Fruit fly (Drosophila melanogaster) whole organism, adult: Measurements from ENCODE around the gene CG2145.
"Not testable (repeated sequence)": the region's sequence is repeated elsewhere in the genome, so short reads cannot be mapped to it uniquely, and the experiment has no call there.

Experiments used
- CG11617 ChIP-seq: fragments of 200-800 bp; sonication (Bioruptor generic); optimal IDR thresholded peaks from 2 replicates; lab custom pipeline; 2017; ENCODE audit warnings: mild to moderate bottlenecking, missing biosample characterization, missing genetic modification reagents, missing genetic modification characterization
- CG12768 ChIP-seq: fragments of 200-800 bp; sonication (Bioruptor generic); optimal IDR thresholded peaks from 2 replicates; lab custom pipeline; 2017; ENCODE audit warnings: missing biosample characterization, missing genetic modification characterization, mild to moderate bottlenecking, moderate library complexity, missing genetic modification reagents
- CG14711 ChIP-seq: fragments of 200-800 bp; sonication (Bioruptor generic); optimal IDR thresholded peaks from 2 replicates; lab custom pipeline; 2018; ENCODE audit warnings: missing biosample characterization, mild to moderate bottlenecking, missing genetic modification characterization, moderate library complexity
- CG1620 ChIP-seq: fragments of 200-800 bp; sonication (Bioruptor generic); optimal IDR thresholded peaks from 2 replicates; lab custom pipeline; 2016; ENCODE audit warnings: missing biosample characterization, missing genetic modification characterization
- CG33017 ChIP-seq: fragments of 200-800 bp; sonication (Bioruptor generic); optimal IDR thresholded peaks from 2 replicates; lab custom pipeline; 2018; ENCODE audit warnings: missing biosample characterization, mild to moderate bottlenecking, missing genetic modification characterization, moderate library complexity
- CG5204 ChIP-seq: fragments of 200-800 bp; sonication (Bioruptor generic); optimal IDR thresholded peaks from 2 replicates; lab custom pipeline; 2016; ENCODE audit warnings: missing biosample characterization, missing genetic modification characterization
- CG7045 ChIP-seq: fragments of 200-800 bp; sonication (Bioruptor generic); optimal IDR thresholded peaks from 2 replicates; lab custom pipeline; 2017; ENCODE audit warnings: missing biosample characterization, mild to moderate bottlenecking, missing genetic modification characterization
- CG7101 ChIP-seq: fragments of 200-800 bp; sonication (Bioruptor generic); optimal IDR thresholded peaks from 2 replicates; lab custom pipeline; 2018; ENCODE audit warnings: missing biosample characterization, mild to moderate bottlenecking, missing genetic modification characterization, moderate library complexity
- Clk ChIP-seq: fragments of 200-800 bp; sonication (Bioruptor generic); optimal IDR thresholded peaks from 2 replicates; lab custom pipeline; 2017; ENCODE audit warnings: missing biosample characterization, missing genetic modification characterization
- Crg-1 ChIP-seq: fragments of 200-800 bp; sonication (Bioruptor generic); optimal IDR thresholded peaks from 2 replicates; lab custom pipeline; 2016; ENCODE audit warnings: missing biosample characterization, missing genetic modification characterization
- Hr96 ChIP-seq: fragments of 200-800 bp; sonication (Bioruptor generic); optimal IDR thresholded peaks from 2 replicates; lab custom pipeline; 2016; ENCODE audit warnings: missing biosample characterization, missing genetic modification characterization
- Mnt ChIP-seq: fragments of 200-800 bp; sonication (Bioruptor generic); optimal IDR thresholded peaks from 2 replicates; lab custom pipeline; 2016; ENCODE audit warnings: missing biosample characterization, mild to moderate bottlenecking, missing genetic modification characterization
- bab1 ChIP-seq: fragments of 200-800 bp; sonication (Bioruptor generic); optimal IDR thresholded peaks from 3 replicates; lab custom pipeline; 2019; ENCODE audit warnings: missing biosample characterization, mild to moderate bottlenecking, missing genetic modification characterization, moderate library complexity
- cic ChIP-seq: fragments of 200-800 bp; sonication (Bioruptor generic); optimal IDR thresholded peaks from 2 replicates; lab custom pipeline; 2017; ENCODE audit warnings: missing biosample characterization, mild to moderate bottlenecking, missing genetic modification characterization, moderate library complexity
- cnc ChIP-seq, 2 experiments: fragments of >200 bp; optimal IDR thresholded peaks; 2 replicates each; lab custom pipeline; 2017
- kay ChIP-seq: fragments of 200-800 bp; sonication (Bioruptor generic); peaks from one replicate; lab custom pipeline; 2016; ENCODE audit warnings: missing biosample characterization, missing genetic modification characterization, borderline replicate concordance
- ovo ChIP-seq: fragments of 200-800 bp; sonication (Bioruptor generic); optimal IDR thresholded peaks from 2 replicates; lab custom pipeline; 2016; ENCODE audit warnings: missing biosample characterization, missing genetic modification characterization
- pad ChIP-seq: fragments of 200-800 bp; sonication (Bioruptor generic); optimal IDR thresholded peaks from 3 replicates; lab custom pipeline; 2017; ENCODE audit warnings: missing biosample characterization, missing genetic modification characterization, mild to moderate bottlenecking, moderate library complexity, missing genetic modification reagents
- tj ChIP-seq: fragments of 200-800 bp; sonication (Bioruptor generic); optimal IDR thresholded peaks from 3 replicates; lab custom pipeline; 2017; ENCODE audit warnings: missing biosample characterization, mild to moderate bottlenecking, missing genetic modification characterization, moderate library complexity
- toe ChIP-seq: fragments of 200-800 bp; sonication (Bioruptor generic); optimal IDR thresholded peaks from 2 replicates; lab custom pipeline; 2016; ENCODE audit warnings: missing biosample characterization, missing genetic modification characterization

The CG2145 gene

DNA sequence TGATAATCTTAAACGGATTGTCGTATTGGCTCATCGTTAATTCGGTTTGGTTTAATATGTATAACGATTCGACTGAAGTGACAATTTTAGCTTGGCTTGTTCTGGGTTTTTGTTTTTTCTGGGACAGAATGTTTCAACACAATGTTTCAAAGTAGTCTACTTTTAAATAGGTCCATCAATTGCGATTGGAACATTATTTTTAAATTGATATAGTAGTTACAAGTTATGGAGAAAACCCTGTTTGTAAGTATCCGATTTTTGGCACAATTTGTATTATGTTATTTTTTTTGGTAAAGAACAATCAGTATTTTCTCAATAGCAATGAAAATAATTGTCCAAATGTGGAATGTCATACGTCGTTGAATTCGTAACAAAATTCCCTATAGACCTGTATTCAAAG is 23.7 kb downstream of the CG2145 start, which contains the start of gene Rab9Fa:
Rab9Fa (minus strand) TSS at position 101 of the 400 bp plus-strand sequence.
- not testable (repeated sequence) for TF ChIP-seq CG12768 (GFP tag; lab: Kevin White, UChicago); CG7101 (tag; lab: Kevin White, UChicago); Hr96 (GFP tag; lab: Kevin White, UChicago)

dm6 chrX:10952386-10952785 is 25.2 kb downstream of the CG2145 start, which contains the start of gene Rab9Fb:
Gene Rab9Fb (minus strand): TSS chrX:10952486.
- TF ChIP-seq cic (no peak), cnc (optimal IDR thresholded peaks at IDR 0.05; lab: Kevin White, UChicago) (no peak), CG7101 (tag; lab: Kevin White, UChicago) (no peak), pad (GFP tag; lab: Kevin White, UChicago) (no peak), CG33017 (tag; lab: Kevin White, UChicago) (no peak), CG14711 (tag; lab: Kevin White, UChicago) (no peak), CG7045 (GFP tag; lab: Kevin White, UChicago) (no peak), Mnt (GFP tag; lab: Kevin White, UChicago) (no peak), Crg-1 (no peak), Hr96 (GFP tag; lab: Kevin White, UChicago) (no peak), kay (GFP tag; lab: Kevin White, UChicago) (no peak), Clk (no peak), CG11617 (GFP tag; lab: Kevin White, UChicago) (no peak), ovo (no peak), CG1620 (GFP tag; lab: Kevin White, UChicago) (no peak), bab1 (GFP tag; lab: Kevin White, UChicago) (no peak)

dm6 chrX:10953240-10953639 is 26.0 kb downstream of the CG2145 start:
- no peak for TF ChIP-seq Hr96 (GFP tag; lab: Kevin White, UChicago)
- TF ChIP-seq CG7045 (GFP tag; lab: Kevin White, UChicago): no peak
- no peak for TF ChIP-seq Crg-1
- no peak for TF ChIP-seq CG1620 (GFP tag; lab: Kevin White, UChicago)

dm6 chrX:10959912-10960311 is 32.7 kb downstream of the CG2145 start:
- no peak for TF ChIP-seq tj (GFP tag; lab: Kevin White, UChicago)
- no peak for TF ChIP-seq CG7045 (GFP tag; lab: Kevin White, UChicago)
- no peak for TF ChIP-seq Mnt (GFP tag; lab: Kevin White, UChicago)
- TF ChIP-seq CG11617 (GFP tag; lab: Kevin White, UChicago): no peak
- no peak for TF ChIP-seq Hr96 (GFP tag; lab: Kevin White, UChicago)
- no peak for TF ChIP-seq CG1620 (GFP tag; lab: Kevin White, UChicago)
- TF ChIP-seq CG12768 (GFP tag; lab: Kevin White, UChicago): no peak
- no peak for TF ChIP-seq CG5204 (GFP tag; lab: Kevin White, UChicago)
- TF ChIP-seq cic: no peak
- no peak for TF ChIP-seq CG7101 (tag; lab: Kevin White, UChicago)
- TF ChIP-seq kay (GFP tag; lab: Kevin White, UChicago): no peak
- TF ChIP-seq pad (GFP tag; lab: Kevin White, UChicago): no peak
- no peak for TF ChIP-seq Clk
- TF ChIP-seq CG33017 (tag; lab: Kevin White, UChicago): no peak
- TF ChIP-seq bab1 (GFP tag; lab: Kevin White, UChicago): no peak
- no peak for TF ChIP-seq toe (GFP tag; lab: Kevin White, UChicago)
- no peak for TF ChIP-seq cnc (optimal IDR thresholded peaks at IDR 0.05; lab: Kevin White, UChicago)
- TF ChIP-seq ovo: no peak
- TF ChIP-seq CG14711 (tag; lab: Kevin White, UChicago): no peak
- no peak for TF ChIP-seq Crg-1

dm6 chrX:10966978-10967731 is 40.0 kb downstream of the CG2145 start, which contains the start of gene C901:
Gene C901 (minus strand): TSS chrX:10967134.
- TF ChIP-seq Hr96 (GFP tag; lab: Kevin White, UChicago): no peak
- TF ChIP-seq CG33017 (tag; lab: Kevin White, UChicago): no peak
- TF ChIP-seq Mnt (GFP tag; lab: Kevin White, UChicago): no peak
- no peak for TF ChIP-seq CG12768 (GFP tag; lab: Kevin White, UChicago)
- no peak for TF ChIP-seq tj (GFP tag; lab: Kevin White, UChicago)
- TF ChIP-seq CG7101 (tag; lab: Kevin White, UChicago): no peak
- TF ChIP-seq kay (GFP tag; lab: Kevin White, UChicago): no peak
- TF ChIP-seq cnc (optimal IDR thresholded peaks at IDR 0.05; lab: Kevin White, UChicago): no peak
- no peak for TF ChIP-seq CG11617 (GFP tag; lab: Kevin White, UChicago)
- TF ChIP-seq pad (GFP tag; lab: Kevin White, UChicago): no peak
- no peak for TF ChIP-seq Crg-1
- TF ChIP-seq CG1620 (GFP tag; lab: Kevin White, UChicago): no peak
